Fruit fly (Drosophila melanogaster) whole organism, embryonic: ENCODE results near the gene CG6766.

Experiments
- CG15479 ChIP-seq: fragments of 200-800 bp; sonication (Bioruptor generic); optimal IDR thresholded peaks from 3 replicates; lab custom pipeline; 2019; ENCODE audit warnings: missing biosample characterization, mild to moderate bottlenecking, missing genetic modification characterization, moderate library complexity
- CG17359 ChIP-seq: fragments of 200-800 bp; sonication (Bioruptor generic); optimal IDR thresholded peaks from 3 replicates; lab custom pipeline; 2018; ENCODE audit warnings: missing biosample characterization, mild to moderate bottlenecking, missing genetic modification characterization, moderate library complexity
- CG17612 ChIP-seq: fragments of 200-800 bp; sonication (Bioruptor generic); IDR thresholded peaks from 2 replicates; pipeline ENCODE4 v1.3.6; 2022; ENCODE audit warnings: missing biosample characterization, missing genetic modification characterization
- CG17829 ChIP-seq: fragments of 200-800 bp; optimal IDR thresholded peaks from 2 replicates; lab custom pipeline; 2019; ENCODE audit warnings: missing biosample characterization, mild to moderate bottlenecking, missing genetic modification characterization, moderate library complexity
- CG1832 ChIP-seq: fragments of 200-800 bp; sonication (Bioruptor generic); optimal IDR thresholded peaks from 2 replicates; lab custom pipeline; 2017; ENCODE audit warnings: missing biosample characterization, mild to moderate bottlenecking, missing genetic modification characterization, inconsistent platforms
- CG18764 ChIP-seq: fragments of 200-800 bp; sonication (Bioruptor generic); optimal IDR thresholded peaks from 3 replicates; lab custom pipeline; 2016; ENCODE audit warnings: missing biosample characterization, missing genetic modification characterization
- CG2199 ChIP-seq: fragments of 200-800 bp; sonication (Bioruptor generic); IDR thresholded peaks from 3 replicates; pipeline ENCODE4 v1.3.6; 2022; ENCODE audit warnings: missing biosample characterization, missing genetic modification characterization
- CG2889 ChIP-seq: fragments of 200-800 bp; sonication (Bioruptor generic); IDR thresholded peaks from 3 replicates; pipeline ENCODE4 v1.3.6; 2022; ENCODE audit warnings: missing biosample characterization, missing genetic modification characterization
- CG8388 ChIP-seq: fragments of 200-800 bp; sonication (Bioruptor generic); optimal IDR thresholded peaks from 2 replicates; lab custom pipeline; 2019; ENCODE audit warnings: missing biosample characterization, mild to moderate bottlenecking, missing genetic modification characterization, moderate library complexity
- CG8478 ChIP-seq: fragments of >200 bp; optimal IDR thresholded peaks from 2 replicates; lab custom pipeline; 2018
- CTCF ChIP-seq: fragments of 200-800 bp; sonication (Bioruptor generic); optimal IDR thresholded peaks from 2 replicates; lab custom pipeline; 2017; ENCODE audit warnings: missing biosample characterization, mild to moderate bottlenecking, missing genetic modification characterization, moderate library complexity
- Deaf1 ChIP-seq: fragments of 200-800 bp; optimal IDR thresholded peaks from 3 replicates; lab custom pipeline; 2019; ENCODE audit warnings: missing biosample characterization, mild to moderate bottlenecking, missing genetic modification characterization, moderate library complexity
- Dll ChIP-seq: fragments of 200-800 bp; sonication (Bioruptor generic); IDR thresholded peaks from 4 replicates; pipeline ENCODE4 v1.3.6; 2022; ENCODE audit warnings: missing biosample characterization, missing genetic modification characterization; ENCODE audit not compliant: partially characterized antibody
- Doc2 ChIP-seq: fragments of 200-800 bp; sonication (Bioruptor generic); IDR thresholded peaks from 2 replicates; pipeline ENCODE4 v1.3.6; 2022; ENCODE audit warnings: missing biosample characterization, missing genetic modification characterization
- Ets65A ChIP-seq: fragments of 200-800 bp; sonication (Bioruptor generic); peaks from one replicate; lab custom pipeline; 2016; ENCODE audit warnings: missing biosample characterization, missing genetic modification characterization
- HLH3B ChIP-seq: fragments of 200-800 bp; sonication (Bioruptor generic); IDR thresholded peaks from 2 replicates; pipeline ENCODE4 v1.3.6; 2022; ENCODE audit warnings: missing biosample characterization, missing genetic modification characterization
- Hsf ChIP-seq: fragments of 200-800 bp; sonication (Bioruptor generic); optimal IDR thresholded peaks from 3 replicates; lab custom pipeline; 2016; ENCODE audit warnings: missing biosample characterization, missing genetic modification characterization
- Jarid2 ChIP-seq: fragments of 200-800 bp; sonication (Bioruptor generic); optimal IDR thresholded peaks from 3 replicates; lab custom pipeline; 2017; ENCODE audit warnings: mild to moderate bottlenecking, missing biosample characterization, missing genetic modification reagents, missing genetic modification characterization
- Kr ChIP-seq: fragments of 200-800 bp; sonication (Bioruptor generic); optimal IDR thresholded peaks from 2 replicates; lab custom pipeline; 2017; ENCODE audit warnings: missing biosample characterization, mild to moderate bottlenecking, missing genetic modification characterization
- Max ChIP-seq: fragments of 200-800 bp; sonication (Bioruptor generic); optimal IDR thresholded peaks from 2 replicates; lab custom pipeline; 2016; ENCODE audit warnings: missing biosample characterization, mild to moderate bottlenecking, missing genetic modification characterization
- NFAT ChIP-seq: fragments of 200-800 bp; sonication (Bioruptor generic); IDR thresholded peaks from 2 replicates; pipeline ENCODE4 v1.3.6; 2022; ENCODE audit warnings: missing biosample characterization, missing genetic modification characterization
- Nf-YA ChIP-seq: fragments of 200-800 bp; sonication (Bioruptor generic); IDR thresholded peaks from 2 replicates; pipeline ENCODE4 v1.3.6; 2022; ENCODE audit warnings: missing biosample characterization, missing genetic modification characterization
- Nf-YB ChIP-seq: fragments of 200-800 bp; sonication (Bioruptor generic); optimal IDR thresholded peaks from 3 replicates; lab custom pipeline; 2019; ENCODE audit warnings: missing biosample characterization, mild to moderate bottlenecking, missing genetic modification characterization, moderate library complexity
- Nf-YC ChIP-seq: fragments of 200-800 bp; optimal IDR thresholded peaks from 3 replicates; lab custom pipeline; 2019; ENCODE audit warnings: missing biosample characterization, mild to moderate bottlenecking, missing genetic modification characterization, moderate library complexity
- Stat92E ChIP-seq, 3 experiments: fragments of >200 bp in 2 of 3; fragments of 200-800 bp in 1 of 3; sonication (Bioruptor generic) in 1 of 3; optimal IDR thresholded peaks; 2 replicates each; lab custom pipeline; 2017 to 2019; ENCODE audit warnings: missing biosample characterization in 3 of 3, missing genetic modification characterization in 3 of 3, mild to moderate bottlenecking in 1 of 3, moderate library complexity in 1 of 3
- ara ChIP-seq: fragments of 200-800 bp; sonication (Bioruptor generic); IDR thresholded peaks from 2 replicates; pipeline ENCODE4 v1.3.6; 2022; ENCODE audit warnings: missing biosample characterization, missing genetic modification characterization
- cad ChIP-seq: fragments of >200 bp; optimal IDR thresholded peaks from 2 replicates; lab custom pipeline; 2017; ENCODE audit warnings: missing biosample characterization, missing genetic modification characterization
- chinmo ChIP-seq: fragments of 200-800 bp; sonication (Bioruptor generic); IDR thresholded peaks from 4 replicates; pipeline ENCODE4 v1.3.6; 2022; ENCODE audit warnings: missing biosample characterization, missing genetic modification characterization; ENCODE audit not compliant: partially characterized antibody
- danr ChIP-seq: fragments of 200-800 bp; sonication (Bioruptor generic); IDR thresholded peaks from 2 replicates; pipeline ENCODE4 v1.3.6; 2022; ENCODE audit warnings: missing biosample characterization, missing genetic modification characterization
- fd64A ChIP-seq: fragments of 200-800 bp; sonication (Bioruptor generic); optimal IDR thresholded peaks from 3 replicates; lab custom pipeline; 2018; ENCODE audit warnings: missing biosample characterization, mild to moderate bottlenecking, missing genetic modification characterization
- hb ChIP-seq: fragments of 200-800 bp; sonication (Bioruptor generic); IDR thresholded peaks from 3 replicates; pipeline ENCODE4 v1.3.6; 2022; ENCODE audit warnings: missing biosample characterization, missing genetic modification characterization; ENCODE audit not compliant: partially characterized antibody
- kni ChIP-seq: fragments of 200-800 bp; sonication (Bioruptor generic); optimal IDR thresholded peaks from 3 replicates; lab custom pipeline; 2017; ENCODE audit warnings: mild to moderate bottlenecking, missing biosample characterization, missing genetic modification reagents, missing genetic modification characterization
- lola ChIP-seq, 3 experiments: fragments of >200 bp in 2 of 3; fragments of 200-800 bp in 1 of 3; sonication (Bioruptor generic) in 1 of 3; optimal IDR thresholded peaks; 2 replicates each; lab custom pipeline; 2017 to 2019; ENCODE audit warnings: missing biosample characterization in 3 of 3, missing genetic modification characterization in 3 of 3, mild to moderate bottlenecking in 1 of 3, moderate library complexity in 1 of 3
- mld ChIP-seq: fragments of 200-800 bp; sonication (Bioruptor generic); IDR thresholded peaks from 3 replicates; pipeline ENCODE4 v1.3.6; 2022; ENCODE audit warnings: missing biosample characterization, missing genetic modification characterization; ENCODE audit not compliant: partially characterized antibody
- oc ChIP-seq: fragments of 200-800 bp; sonication (Bioruptor generic); optimal IDR thresholded peaks from 2 replicates; lab custom pipeline; 2018; ENCODE audit warnings: missing biosample characterization, mild to moderate bottlenecking, missing genetic modification characterization, moderate library complexity
- org-1 ChIP-seq: fragments of 200-800 bp; sonication (Bioruptor generic); optimal IDR thresholded peaks from 2 replicates; lab custom pipeline; 2017; ENCODE audit warnings: missing biosample characterization, missing genetic modification characterization
- prd ChIP-seq, 3 experiments: fragments of >200 bp in 2 of 3; fragments of 200-800 bp in 1 of 3; sonication (Bioruptor generic) in 1 of 3; optimal IDR thresholded peaks in 2 of 3; IDR thresholded peaks in 1 of 3; 2 replicates in 2 of 3; 3 replicates in 1 of 3; pipeline versions ENCODE4 v1.3.6 to Lab custom; 2017 to 2022; ENCODE audit warnings: missing biosample characterization in 1 of 3, missing genetic modification characterization in 1 of 3
- sens ChIP-seq: fragments of 200-800 bp; sonication (Bioruptor generic); peaks from one replicate; lab custom pipeline; 2016; ENCODE audit warnings: missing biosample characterization, missing genetic modification characterization
- slbo ChIP-seq: fragments of 200-800 bp; sonication (Bioruptor generic); IDR thresholded peaks from 2 replicates; pipeline ENCODE4 v1.3.6; 2022; ENCODE audit warnings: missing biosample characterization, missing genetic modification characterization
- sqz ChIP-seq: fragments of 200-800 bp; sonication (Bioruptor generic); optimal IDR thresholded peaks from 3 replicates; lab custom pipeline; 2018; ENCODE audit warnings: missing biosample characterization, mild to moderate bottlenecking, missing genetic modification characterization
- tll ChIP-seq, 2 experiments: fragments of 200-800 bp in 1 of 2; fragments of >200 bp in 1 of 2; sonication (Bioruptor generic) in 1 of 2; optimal IDR thresholded peaks; 2 replicates each; lab custom pipeline; 2017 to 2019; ENCODE audit warnings: missing biosample characterization in 2 of 2, missing genetic modification characterization in 2 of 2, mild to moderate bottlenecking in 1 of 2, moderate library complexity in 1 of 2
- twi ChIP-seq: fragments of 200-800 bp; optimal IDR thresholded peaks from 2 replicates; lab custom pipeline; 2019; ENCODE audit warnings: missing biosample characterization, mild to moderate bottlenecking, missing genetic modification characterization, moderate library complexity
- wek ChIP-seq: fragments of 200-800 bp; sonication (Bioruptor generic); optimal IDR thresholded peaks from 3 replicates; lab custom pipeline; 2018; ENCODE audit warnings: missing biosample characterization, mild to moderate bottlenecking, missing genetic modification characterization, moderate library complexity
- z ChIP-seq: fragments of 200-800 bp; sonication (Bioruptor generic); IDR thresholded peaks from 3 replicates; pipeline ENCODE4 v1.3.6; 2022; ENCODE audit warnings: missing biosample characterization, missing genetic modification characterization
- zen ChIP-seq: fragments of 200-800 bp; sonication (Bioruptor generic); optimal IDR thresholded peaks from 3 replicates; lab custom pipeline; 2018; ENCODE audit warnings: missing biosample characterization, mild to moderate bottlenecking, missing genetic modification characterization, moderate library complexity
- zen2 ChIP-seq: fragments of 200-800 bp; sonication (Bioruptor generic); IDR thresholded peaks from 3 replicates; pipeline ENCODE4 v1.3.6; 2022; ENCODE audit warnings: missing biosample characterization, missing genetic modification characterization; ENCODE audit not compliant: partially characterized antibody

The CG6766 gene

dm6 chr2L:12085619-12086171, 45.2 kb upstream of the CG6766 start, which contains the start of gene prd:
TSS of gene prd (minus strand) at chr2L:12085827.
- TF ChIP-seq CG17612 (GFP tag; lab: Robert Waterston, UW) (no peak), CTCF (GFP tag; lab: Kevin White, UChicago) (peak; percentile 88), prd (optimal IDR thresholded peaks at IDR 0.05; lab: Kevin White, UChicago) (no peak), prd (GFP tag; IDR thresholded peaks at IDR 0.05; lab: Robert Waterston, UW) (peak; percentile 50; the same call in 1 of the 3 replicates), CG8478 (peak; percentile 85), tll (GFP tag; optimal IDR thresholded peaks at IDR 0.05; lab: Kevin White, UChicago) (peak in 1 of 2 experiments; percentile 91), Nf-YA (GFP tag; lab: Robert Waterston, UW) (peak; percentile 86), Jarid2 (GFP tag; lab: Kevin White, UChicago) (peak; percentile 36), Stat92E (GFP tag; optimal IDR thresholded peaks at IDR 0.05; lab: Kevin White, UChicago) (no peak), CG15479 (GFP tag; lab: Kevin White, UChicago) (peak; percentile 76), Deaf1 (no peak), zen2 (GFP tag; lab: Robert Waterston, UW) (peak; percentile 27; the same call in 1 of the 3 replicates), z (GFP tag; lab: Robert Waterston, UW) (no peak), Nf-YB (GFP tag; lab: Kevin White, UChicago) (peak; percentile 98), NFAT (no peak), CG17829 (tag; lab: Kevin White, UChicago) (peak; percentile 2), lola (GFP tag; optimal IDR thresholded peaks at IDR 0.05; lab: Kevin White, UChicago) (no peak), Dll (peak; percentile 39; the same call in 1 of the 4 replicates), ara (GFP tag; lab: Robert Waterston, UW) (no peak), CG1832 (GFP tag; lab: Kevin White, UChicago) (peak; percentile 89), Nf-YC (peak; percentile 97), CG18764 (GFP tag; lab: Kevin White, UChicago) (no peak), mld (0 out of 3 replicates have a peak, but pooled peaks have one; percentile 31), twi (tag; lab: Kevin White, UChicago) (no peak), chinmo (GFP tag; lab: Robert Waterston, UW) (0 out of 4 replicates have a peak, but pooled peaks have one; percentile 36), HLH3B (GFP tag; lab: Robert Waterston, UW) (no peak)

DNA sequence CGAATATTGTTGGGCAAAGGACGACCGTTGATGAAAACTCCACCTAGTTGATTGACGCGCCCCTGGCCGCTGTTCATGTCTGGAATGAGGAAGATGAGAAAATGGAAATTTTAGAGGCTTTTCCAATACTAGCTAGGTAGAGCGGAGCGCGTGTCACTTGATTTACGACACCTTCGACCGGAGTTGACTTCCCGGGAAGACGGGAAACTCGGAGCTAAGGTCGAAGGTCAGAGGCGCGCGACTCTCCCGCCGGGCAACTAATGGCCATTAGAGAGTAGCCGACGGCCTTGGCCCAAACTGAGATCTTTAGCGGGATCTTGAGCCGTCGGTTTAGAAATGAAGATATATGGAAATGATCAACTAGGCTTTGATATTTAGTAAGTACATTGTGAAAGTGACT, 44.5 kb upstream of the CG6766 start:
- TF ChIP-seq org-1, result no peak
- peak; percentile 59 for TF ChIP-seq zen (tag; lab: Kevin White, UChicago)
- no peak for TF ChIP-seq kni
- peak; percentile 83 for TF ChIP-seq cad (GFP tag; lab: Kevin White, UChicago)
- peak; percentile 72 for TF ChIP-seq Ets65A (GFP tag; lab: Kevin White, UChicago)
- no peak for TF ChIP-seq Doc2 (GFP tag; lab: Robert Waterston, UW)
- no peak for TF ChIP-seq sqz (GFP tag; lab: Kevin White, UChicago)
- TF ChIP-seq Max (GFP tag; lab: Kevin White, UChicago), result no peak

DNA sequence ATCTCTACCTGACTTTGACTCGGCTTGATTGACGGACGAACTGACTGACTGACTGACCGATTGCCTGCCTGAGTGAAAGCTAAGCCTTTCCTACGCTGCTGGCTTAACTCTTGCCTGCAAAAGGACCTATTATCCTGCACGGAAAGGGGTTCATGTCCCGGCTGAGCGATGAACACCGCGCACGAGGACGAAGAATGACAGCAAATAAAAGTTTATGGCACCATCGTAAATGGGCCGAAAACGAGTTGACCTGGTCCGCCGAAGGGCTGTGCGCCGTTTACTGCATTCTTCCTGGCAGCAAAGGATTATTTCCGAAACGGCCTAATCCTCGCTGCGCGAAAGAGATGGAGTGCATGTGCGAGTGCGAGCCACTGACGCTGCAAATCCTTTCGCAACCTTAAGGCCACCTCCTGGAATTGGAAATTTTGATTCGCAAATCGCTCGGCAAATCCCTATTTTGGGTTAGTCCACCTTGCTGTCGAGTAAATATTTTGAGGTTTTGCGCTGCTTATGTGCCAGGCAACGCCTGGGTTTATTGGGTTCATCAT, 40.7 kb upstream of the CG6766 start:
- TF ChIP-seq CG2889 (GFP tag; lab: Robert Waterston, UW) (no peak), CG8478 (peak; percentile 67), Hsf (GFP tag; lab: Kevin White, UChicago) (no peak), tll (GFP tag; optimal IDR thresholded peaks at IDR 0.05; lab: Kevin White, UChicago) (peak; percentile 41 to 100), CG8388 (GFP tag; lab: Kevin White, UChicago) (no peak), CG17359 (tag; lab: Kevin White, UChicago) (no peak), sens (GFP tag; lab: Kevin White, UChicago) (peak; percentile 67), slbo (GFP tag; lab: Robert Waterston, UW) (no peak), Kr (peak; percentile 73), hb (GFP tag; lab: Robert Waterston, UW) (no peak), wek (GFP tag; lab: Kevin White, UChicago) (no peak), danr (GFP tag; lab: Robert Waterston, UW) (no peak), twi (tag; lab: Kevin White, UChicago) (no peak), oc (tag; lab: Kevin White, UChicago) (no peak), fd64A (GFP tag; lab: Kevin White, UChicago) (no peak), CG2199 (GFP tag; lab: Robert Waterston, UW) (0 out of 3 replicates have a peak, but pooled peaks have one; percentile 16), cad (GFP tag; lab: Kevin White, UChicago) (peak; percentile 100), lola (GFP tag; optimal IDR thresholded peaks at IDR 0.05; lab: Kevin White, UChicago) (no peak), zen (tag; lab: Kevin White, UChicago) (peak; percentile 90)
